Fruit fly (Drosophila melanogaster) ovary, adult (tissue): ENCODE results near the gene CG11470.

ENCODE experiments used
- CG17801 ChIP-seq: fragments of 200-800 bp; optimal IDR thresholded peaks from 2 replicates; lab custom pipeline; 2019; ENCODE audit warnings: missing biosample characterization, mild to moderate bottlenecking, missing genetic modification characterization, moderate library complexity; ENCODE audit not compliant: partially characterized antibody

Gene CG11470

dm6 chr3R:29585015-29585701 lies 4.4 kb downstream of the CG11470 start:
- TF ChIP-seq CG17801 (GFP tag; lab: Kevin White, UChicago) = no peak

- no peak for TF ChIP-seq CG17801 (GFP tag; lab: Kevin White, UChicago)
Observed at dm6 chr3R:29584266-29584665, 5.3 kb downstream of the CG11470 start.

dm6 chr3R:29583299-29583698 lies 6.3 kb downstream of the CG11470 start:
- no peak for TF ChIP-seq CG17801 (GFP tag; lab: Kevin White, UChicago)

- TF ChIP-seq CG17801 (GFP tag; lab: Kevin White, UChicago) = no peak
Observed at dm6 chr3R:29581420-29581819, 8.1 kb downstream of the CG11470 start.

- TF ChIP-seq CG17801 (GFP tag; lab: Kevin White, UChicago) = no peak
Observed at dm6 chr3R:29576009-29576408, 13.6 kb downstream of the CG11470 start.

- no peak for TF ChIP-seq CG17801 (GFP tag; lab: Kevin White, UChicago)
Observed at dm6 chr3R:29572040-29572648, 17.4 kb downstream of the CG11470 start.

- no peak for TF ChIP-seq CG17801 (GFP tag; lab: Kevin White, UChicago)
Observed at dm6 chr3R:29570239-29570814, 19.2 kb downstream of the CG11470 start.

- no peak for TF ChIP-seq CG17801 (GFP tag; lab: Kevin White, UChicago)
Observed at dm6 chr3R:29566997-29567670, 22.4 kb downstream of the CG11470 start.

- no peak for TF ChIP-seq CG17801 (GFP tag; lab: Kevin White, UChicago)
Observed at dm6 chr3R:29565744-29566143, 23.8 kb downstream of the CG11470 start.

- TF ChIP-seq CG17801 (GFP tag; lab: Kevin White, UChicago) = no peak
Observed at dm6 chr3R:29562579-29562978, 27.0 kb downstream of the CG11470 start.

dm6 chr3R:29560418-29560817 lies 29.1 kb downstream of the CG11470 start:
- no peak for TF ChIP-seq CG17801 (GFP tag; lab: Kevin White, UChicago)

- no peak for TF ChIP-seq CG17801 (GFP tag; lab: Kevin White, UChicago)
Observed at dm6 chr3R:29559444-29559976, 30.1 kb downstream of the CG11470 start.

- TF ChIP-seq CG17801 (GFP tag; lab: Kevin White, UChicago) = no peak
Observed at dm6 chr3R:29557555-29557954, 32.0 kb downstream of the CG11470 start.

dm6 chr3R:29556003-29556467 lies 33.5 kb downstream of the CG11470 start, which contains the start of gene Dr:
Gene Dr (plus strand): TSS chr3R:29556386.
- no peak for TF ChIP-seq CG17801 (GFP tag; lab: Kevin White, UChicago)
